Worm (Caenorhabditis elegans): ENCODE data around the gene clec-165.

The clec-165 gene

DNA sequence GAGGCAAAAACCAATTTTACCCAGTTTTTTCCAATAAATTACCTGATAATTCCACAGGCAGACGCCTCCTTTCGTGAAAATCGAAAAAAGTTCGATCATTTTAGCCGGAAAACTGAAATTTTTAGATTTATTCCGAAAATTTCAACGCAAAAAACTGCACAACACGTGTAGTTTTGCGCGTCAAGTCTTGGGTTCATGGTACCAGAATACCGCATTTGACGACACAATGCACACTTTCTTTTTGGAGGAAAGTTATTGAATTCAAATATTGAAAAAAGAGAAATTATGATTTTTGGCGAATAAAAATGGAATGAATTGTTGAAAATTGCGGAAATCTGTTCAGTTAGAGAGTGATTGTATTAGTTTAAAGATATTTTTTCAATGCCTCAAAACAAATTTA, 7.0 kb downstream of the clec-165 start, which contains the start of gene F38A1.8:
F38A1.8 (minus strand) TSS at position 167 of the 400 bp plus-strand sequence.
- TF ChIP-seq unc-120 (tag; optimal IDR thresholded peaks at IDR 0.05; ENCODE audit: poor library complexity, severe bottlenecking) (no peak), lsy-2 (tag; optimal IDR thresholded peaks at IDR 0.05) (peak; percentile 64), ztf-11 (tag; optimal IDR thresholded peaks at IDR 0.05) (no peak), hlh-1 (tag; optimal IDR thresholded peaks at IDR 0.05) (no peak), mab-5 (tag; optimal IDR thresholded peaks at IDR 0.05) (no peak), tbx-8 (GFP tag; optimal IDR thresholded peaks at IDR 0.05) (no peak), pha-4 (tag; optimal IDR thresholded peaks at IDR 0.05) (peak; percentile 32), nhr-2 (tag; optimal IDR thresholded peaks at IDR 0.05) (no peak), drap-1 (GFP tag; optimal IDR thresholded peaks at IDR 0.05) (no peak), ceh-43 (GFP tag; optimal IDR thresholded peaks at IDR 0.05) (no peak), cnd-1 (tag; optimal IDR thresholded peaks at IDR 0.05) (no peak), bed-3 (GFP tag; optimal IDR thresholded peaks at IDR 0.05) (no peak), lin-13 (tag; optimal IDR thresholded peaks at IDR 0.05) (peak; percentile 51), nhr-237 (tag; optimal IDR thresholded peaks at IDR 0.05) (peak; percentile 64), ceh-83 (GFP tag; optimal IDR thresholded peaks at IDR 0.05) (no peak), elt-1 (tag; optimal IDR thresholded peaks at IDR 0.05; ENCODE audit: borderline replicate concordance, insufficient read depth) (no peak), ceh-39 (tag; optimal IDR thresholded peaks at IDR 0.05) (no peak), mep-1 (tag; optimal IDR thresholded peaks at IDR 0.05) (peak; percentile 36), elt-3 (tag; optimal IDR thresholded peaks at IDR 0.05) (no peak), zip-8 (tag; optimal IDR thresholded peaks at IDR 0.05) (no peak), M03D4.4 (tag; optimal IDR thresholded peaks at IDR 0.05) (no peak)

ce11 chrIV:1238147-1238546, 8.5 kb downstream of the clec-165 start:
- TF ChIP-seq tbx-8 (GFP tag; optimal IDR thresholded peaks at IDR 0.05) (no peak), nhr-237 (tag; optimal IDR thresholded peaks at IDR 0.05) (no peak), pha-4 (tag; optimal IDR thresholded peaks at IDR 0.05) (no peak), sem-2 (GFP tag; optimal IDR thresholded peaks at IDR 0.05) (no peak), ztf-11 (tag; optimal IDR thresholded peaks at IDR 0.05) (no peak), blmp-1 (tag; optimal IDR thresholded peaks at IDR 0.05) (no peak), snpc-4 (tag; optimal IDR thresholded peaks at IDR 0.05) (no peak)

DNA sequence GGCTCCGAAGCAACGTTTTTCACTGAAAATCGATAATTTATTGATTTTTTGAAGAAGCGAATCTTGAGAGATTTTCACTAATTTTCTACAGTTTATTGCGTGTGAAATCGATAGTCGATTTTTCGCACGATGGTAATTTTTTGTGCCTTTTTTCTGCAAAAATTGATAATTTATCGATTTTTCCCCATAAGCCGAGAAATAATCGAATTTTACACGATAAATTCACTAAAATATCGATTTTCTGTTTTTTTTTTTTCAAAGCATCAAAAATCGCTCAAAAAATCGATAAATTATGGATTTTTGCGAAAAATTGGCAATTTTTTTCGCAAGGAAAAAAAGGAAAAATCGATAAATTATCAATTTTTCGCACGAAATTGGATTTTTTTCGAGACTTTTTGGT, 10.9 kb downstream of the clec-165 start:
- TF ChIP-seq ceh-39 (tag; optimal IDR thresholded peaks at IDR 0.05) (no peak), ceh-43 (GFP tag; optimal IDR thresholded peaks at IDR 0.05) (no peak), nhr-12 (tag; optimal IDR thresholded peaks at IDR 0.05) (no peak), pha-4 (tag; optimal IDR thresholded peaks at IDR 0.05) (no peak), lin-32 (GFP tag; optimal IDR thresholded peaks at IDR 0.05) (no peak), unc-62 (GFP tag; optimal IDR thresholded peaks at IDR 0.05) (no peak), mls-2 (tag; optimal IDR thresholded peaks at IDR 0.05) (no peak), M03D4.4 (tag; optimal IDR thresholded peaks at IDR 0.05) (no peak), blmp-1 (tag; optimal IDR thresholded peaks at IDR 0.05) (no peak)

- no peak for TF ChIP-seq hlh-1 (tag; optimal IDR thresholded peaks at IDR 0.05)
- TF ChIP-seq nhr-237 (tag; optimal IDR thresholded peaks at IDR 0.05), result no peak
- TF ChIP-seq unc-39 (tag; optimal IDR thresholded peaks at IDR 0.05), result no peak
- no peak for TF ChIP-seq pha-4 (tag; optimal IDR thresholded peaks at IDR 0.05)
- no peak for TF ChIP-seq unc-62 (GFP tag; optimal IDR thresholded peaks at IDR 0.05)
- no peak for TF ChIP-seq ceh-39 (tag; optimal IDR thresholded peaks at IDR 0.05)
- no peak for TF ChIP-seq sem-2 (GFP tag; optimal IDR thresholded peaks at IDR 0.05)
- TF ChIP-seq mab-5 (tag; optimal IDR thresholded peaks at IDR 0.05), result no peak
- TF ChIP-seq unc-120 (tag; optimal IDR thresholded peaks at IDR 0.05; ENCODE audit: poor library complexity, severe bottlenecking), result no peak
- TF ChIP-seq nhr-12 (tag; optimal IDR thresholded peaks at IDR 0.05), result no peak
- no peak for TF ChIP-seq cnd-1 (tag; optimal IDR thresholded peaks at IDR 0.05)
- TF ChIP-seq nhr-2 (tag; optimal IDR thresholded peaks at IDR 0.05), result no peak
- no peak for TF ChIP-seq mls-2 (tag; optimal IDR thresholded peaks at IDR 0.05)
- TF ChIP-seq elt-1 (tag; optimal IDR thresholded peaks at IDR 0.05; ENCODE audit: borderline replicate concordance, insufficient read depth), result no peak
- TF ChIP-seq lsy-2 (tag; optimal IDR thresholded peaks at IDR 0.05), result no peak
- no peak for TF ChIP-seq ceh-83 (GFP tag; optimal IDR thresholded peaks at IDR 0.05)
- no peak for TF ChIP-seq lin-32 (GFP tag; optimal IDR thresholded peaks at IDR 0.05)
- no peak for TF ChIP-seq blmp-1 (tag; optimal IDR thresholded peaks at IDR 0.05)
These were observed 11.9 kb downstream of the clec-165 start for ce11 chrIV:1234780-1235179.

- TF ChIP-seq unc-120 (tag; optimal IDR thresholded peaks at IDR 0.05; ENCODE audit: poor library complexity, severe bottlenecking) (no peak), drap-1 (GFP tag; optimal IDR thresholded peaks at IDR 0.05) (no peak), mls-2 (tag; optimal IDR thresholded peaks at IDR 0.05) (no peak), tbx-8 (GFP tag; optimal IDR thresholded peaks at IDR 0.05) (no peak), mab-5 (tag; optimal IDR thresholded peaks at IDR 0.05) (no peak), lin-32 (GFP tag; optimal IDR thresholded peaks at IDR 0.05) (no peak), ceh-83 (GFP tag; optimal IDR thresholded peaks at IDR 0.05) (no peak), mep-1 (tag; optimal IDR thresholded peaks at IDR 0.05) (no peak), flh-1 (GFP tag; optimal IDR thresholded peaks at IDR 0.05) (no peak), ceh-43 (GFP tag; optimal IDR thresholded peaks at IDR 0.05) (no peak), nhr-12 (tag; optimal IDR thresholded peaks at IDR 0.05) (no peak), ham-2 (GFP tag; optimal IDR thresholded peaks at IDR 0.05) (no peak), bed-3 (GFP tag; optimal IDR thresholded peaks at IDR 0.05) (no peak), unc-39 (tag; optimal IDR thresholded peaks at IDR 0.05) (no peak), elt-1 (tag; optimal IDR thresholded peaks at IDR 0.05; ENCODE audit: borderline replicate concordance, insufficient read depth) (no peak), M03D4.4 (tag; optimal IDR thresholded peaks at IDR 0.05) (no peak), ceh-39 (tag; optimal IDR thresholded peaks at IDR 0.05) (no peak)
These were observed 14.1 kb downstream of the clec-165 start for ce11 chrIV:1232419-1233145.

All from whole organism, mixed stage, embryonic.